Worm (Caenorhabditis elegans) whole organism, L4 larva: ENCODE results near the gene F36F12.3.
A peak's percentile ranks its signal among the peaks of the same experiment; 100 is the strongest.

Source experiments
- F26F4.8 ChIP-seq: fragments of 200-800 bp; sonication (Bioruptor generic); conservative IDR thresholded peaks from 2 replicates; pipeline ENCODE4 v1.3.6; 2022; ENCODE audit warnings: missing genetic modification characterization, missing compliant biosample characterization
- F49E8.2 ChIP-seq: sonication (generic microtip); optimal IDR thresholded peaks from 2 replicates; lab custom pipeline; 2016; ENCODE audit warnings: missing compliant biosample characterization, mild to moderate bottlenecking, missing genetic modification characterization, borderline replicate concordance
- Y75B8A.6 ChIP-seq: fragments of 200-800 bp; sonication (Bioruptor generic); IDR thresholded peaks from 2 replicates; pipeline ENCODE4 v1.3.6; 2022; ENCODE audit warnings: missing genetic modification reagents, missing genetic modification characterization, missing compliant biosample characterization
- aha-1 ChIP-seq: fragments of 150-350 bp; peaks from one replicate; lab custom pipeline; 2014; ENCODE audit warnings: missing biosample characterization, missing genetic modification characterization
- arid-1 ChIP-seq: fragments of 200-800 bp; sonication (Bioruptor generic); conservative IDR thresholded peaks from 2 replicates; pipeline ENCODE4 v1.3.6; 2022; ENCODE audit warnings: missing genetic modification reagents, missing genetic modification characterization, missing compliant biosample characterization
- attf-4 ChIP-seq: sonication (generic microtip); optimal IDR thresholded peaks from 3 replicates; lab custom pipeline; 2017; ENCODE audit warnings: missing biosample characterization, missing genetic modification characterization
- ceh-62 ChIP-seq: sonication (generic microtip); optimal IDR thresholded peaks from 2 replicates; lab custom pipeline; 2017; ENCODE audit warnings: missing biosample characterization, missing genetic modification characterization
- ceh-82 ChIP-seq: sonication (generic microtip); optimal IDR thresholded peaks from 2 replicates; lab custom pipeline; 2017; ENCODE audit warnings: missing biosample characterization, missing genetic modification characterization
- ces-1 ChIP-seq: fragments of 150-350 bp; sonication (generic microtip); optimal IDR thresholded peaks from 4 replicates; lab custom pipeline; 2014; ENCODE audit warnings: missing biosample characterization, missing genetic modification reagents, missing genetic modification characterization
- daf-16 ChIP-seq, 3 experiments: sonication (generic microtip); optimal IDR thresholded peaks; 2 replicates each; lab custom pipeline; 2016 to 2017; ENCODE audit warnings: missing genetic modification characterization in 3 of 3, missing genetic modification reagents in 3 of 3, mild to moderate bottlenecking in 2 of 3, missing compliant biosample characterization in 2 of 3, missing biosample characterization in 1 of 3, moderate library complexity in 1 of 3
- dmd-8 ChIP-seq: fragments of 200-800 bp; sonication (Bioruptor generic); IDR thresholded peaks from 2 replicates; pipeline ENCODE4 v1.3.6; 2022; ENCODE audit warnings: missing genetic modification characterization, missing compliant biosample characterization
- duxl-1 ChIP-seq: sonication (generic microtip); optimal IDR thresholded peaks from 2 replicates; lab custom pipeline; 2016; ENCODE audit warnings: mild to moderate bottlenecking, missing genetic modification characterization, moderate library complexity, missing compliant biosample characterization; ENCODE audit not compliant: poor library complexity
- dve-1 ChIP-seq: sonication (generic microtip); optimal IDR thresholded peaks from 2 replicates; lab custom pipeline; 2017; ENCODE audit warnings: antibody characterized with exemption, mild to moderate bottlenecking, missing genetic modification characterization, missing compliant biosample characterization; ENCODE audit not compliant: insufficient read depth
- fkh-10 ChIP-seq: fragments of 150-350 bp; optimal IDR thresholded peaks from 2 replicates; lab custom pipeline; 2014; ENCODE audit warnings: missing biosample characterization, missing genetic modification reagents, missing genetic modification characterization
- hlh-11 ChIP-seq: fragments of 200-800 bp; sonication (Bioruptor generic); optimal IDR thresholded peaks from 2 replicates; lab custom pipeline; 2018; ENCODE audit warnings: mild to moderate bottlenecking, missing genetic modification characterization, missing compliant biosample characterization
- lin-1 ChIP-seq: fragments of 200-800 bp; sonication (Bioruptor generic); IDR thresholded peaks from 2 replicates; pipeline ENCODE4 v1.3.6; 2022; ENCODE audit warnings: missing genetic modification reagents, missing genetic modification characterization, missing compliant biosample characterization
- lin-13 ChIP-seq: fragments of 150-350 bp; optimal IDR thresholded peaks from 2 replicates; lab custom pipeline; 2014; ENCODE audit warnings: missing biosample characterization, missing genetic modification reagents, missing genetic modification characterization
- lin-38 ChIP-seq: fragments of 200-800 bp; sonication (Bioruptor generic); IDR thresholded peaks from 2 replicates; pipeline ENCODE4 v1.3.6; 2022; ENCODE audit warnings: missing genetic modification reagents, missing genetic modification characterization, missing compliant biosample characterization
- lin-39 ChIP-seq: fragments of 150-350 bp; optimal IDR thresholded peaks from 2 replicates; lab custom pipeline; 2014; ENCODE audit warnings: missing biosample characterization, missing genetic modification reagents, missing genetic modification characterization
- mdt-29 ChIP-seq: fragments of 200-800 bp; sonication (Bioruptor generic); IDR thresholded peaks from 2 replicates; pipeline ENCODE4 v1.3.6; 2022; ENCODE audit warnings: missing genetic modification reagents, missing genetic modification characterization, missing compliant biosample characterization
- mxl-3 ChIP-seq: fragments of 200-800 bp; sonication (Bioruptor generic); optimal IDR thresholded peaks from 2 replicates; lab custom pipeline; 2018; ENCODE audit warnings: mild to moderate bottlenecking, missing genetic modification characterization, missing compliant biosample characterization
- nhr-10 ChIP-seq: fragments of 150-350 bp; optimal IDR thresholded peaks from 2 replicates; lab custom pipeline; 2014; ENCODE audit warnings: missing biosample characterization, missing genetic modification characterization
- pha-4 ChIP-seq, 2 experiments: fragments of 150-350 bp in 1 of 2; fragments of 200-800 bp in 1 of 2; sonication (Bioruptor generic) in 1 of 2; IDR thresholded peaks in 1 of 2; optimal IDR thresholded peaks in 1 of 2; 2 replicates each; pipeline versions ENCODE4 v1.3.6 to Lab custom; 2014 to 2022; ENCODE audit warnings: missing genetic modification characterization in 2 of 2, missing genetic modification reagents in 2 of 2, missing biosample characterization in 1 of 2, missing compliant biosample characterization in 1 of 2
- php-3 ChIP-seq: fragments of 200-800 bp; sonication (Bioruptor generic); IDR thresholded peaks from 2 replicates; pipeline ENCODE4 v1.3.6; 2022; ENCODE audit warnings: missing genetic modification reagents, missing genetic modification characterization, missing compliant biosample characterization
- rbr-2 ChIP-seq: sonication (generic microtip); optimal IDR thresholded peaks from 2 replicates; lab custom pipeline; 2016; ENCODE audit warnings: missing genotype, missing genetic modification characterization, missing compliant biosample characterization
- saeg-2 ChIP-seq: fragments of 200-800 bp; sonication (Bioruptor generic); IDR thresholded peaks from 2 replicates; pipeline ENCODE4 v1.3.6; 2022; ENCODE audit warnings: missing genetic modification reagents, missing genetic modification characterization, missing compliant biosample characterization
- sdz-12 ChIP-seq: fragments of 200-800 bp; sonication (Bioruptor generic); optimal IDR thresholded peaks from 2 replicates; lab custom pipeline; 2018; ENCODE audit warnings: mild to moderate bottlenecking, missing genetic modification characterization, missing compliant biosample characterization
- set-16 ChIP-seq: fragments of 200-800 bp; sonication (Bioruptor generic); IDR thresholded peaks from 2 replicates; pipeline ENCODE4 v1.3.6; 2022; ENCODE audit warnings: missing genetic modification reagents, missing genetic modification characterization, missing compliant biosample characterization
- spr-1 ChIP-seq: sonication (generic microtip); optimal IDR thresholded peaks from 2 replicates; lab custom pipeline; 2016; ENCODE audit warnings: mild to moderate bottlenecking, missing genetic modification characterization, missing compliant biosample characterization
- tag-97 ChIP-seq: fragments of 200-800 bp; sonication (Bioruptor generic); IDR thresholded peaks from 2 replicates; pipeline ENCODE4 v1.3.6; 2022; ENCODE audit warnings: missing genetic modification characterization, missing compliant biosample characterization
- tra-1 ChIP-seq: fragments of 200-800 bp; sonication (Bioruptor generic); IDR thresholded peaks from 2 replicates; pipeline ENCODE4 v1.3.6; 2022; ENCODE audit warnings: missing genetic modification reagents, missing genetic modification characterization, missing compliant biosample characterization
- unc-39 ChIP-seq: sonication (generic microtip); optimal IDR thresholded peaks from 2 replicates; lab custom pipeline; 2017; ENCODE audit warnings: missing biosample characterization, missing genetic modification characterization
- zag-1 ChIP-seq: fragments of 150-350 bp; optimal IDR thresholded peaks from 2 replicates; lab custom pipeline; 2014; ENCODE audit warnings: missing biosample characterization, missing genetic modification characterization
- zfp-3 ChIP-seq: fragments of 200-800 bp; sonication (Bioruptor generic); conservative IDR thresholded peaks from 2 replicates; pipeline ENCODE4 v1.3.6; 2022; ENCODE audit warnings: missing genetic modification reagents, missing genetic modification characterization, missing compliant biosample characterization
- zip-11 ChIP-seq: fragments of 200-800 bp; sonication (Bioruptor generic); IDR thresholded peaks from 2 replicates; pipeline ENCODE4 v1.3.6; 2022; ENCODE audit warnings: missing genetic modification characterization, missing compliant biosample characterization
- ztf-7 ChIP-seq: fragments of 150-350 bp; optimal IDR thresholded peaks from 2 replicates; lab custom pipeline; 2014; ENCODE audit warnings: missing biosample characterization, missing genetic modification characterization

Gene F36F12.3

DNA sequence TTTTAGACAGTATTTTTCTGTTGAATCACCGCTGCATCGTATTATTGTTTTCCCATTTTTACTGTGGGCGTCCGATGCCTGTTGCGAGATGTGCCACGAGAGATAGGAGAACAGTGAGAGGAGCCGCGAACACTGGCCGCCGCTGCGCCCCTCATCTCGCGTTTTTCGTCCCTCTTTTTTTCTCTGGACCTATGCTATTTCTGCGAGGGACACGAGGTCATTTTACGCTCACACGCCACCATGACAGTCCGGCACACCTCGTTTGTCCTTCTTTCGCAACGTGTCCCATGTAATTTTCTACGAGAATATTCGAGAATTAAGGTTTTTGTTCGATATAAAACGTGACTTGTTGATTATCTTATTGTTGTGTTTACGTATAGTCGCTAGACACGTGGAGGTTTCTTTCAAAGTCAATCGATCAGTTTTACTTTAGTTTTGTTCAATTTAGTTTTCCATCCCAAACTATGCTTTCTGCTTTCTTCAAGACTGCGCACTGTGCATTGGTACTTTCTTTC lies 17.6 kb upstream of the F36F12.3 start, which contains the start of gene lbp-9 (continued):
- no peak for TF ChIP-seq nhr-10 (tag; lab: Kevin White, UChicago)
- peak; percentile 12 for TF ChIP-seq lin-13 (GFP tag; lab: Kevin White, UChicago)
- TF ChIP-seq unc-39 (tag; lab: Kevin White, UChicago): no peak
- TF ChIP-seq lin-1 (GFP tag; lab: Robert Waterston, UW): no peak
- no peak for TF ChIP-seq Y75B8A.6
- 0 out of 2 replicates have a peak, but pooled peaks have one; percentile 30 for TF ChIP-seq php-3
- TF ChIP-seq F26F4.8 (GFP tag; lab: Robert Waterston, UW): no peak
- TF ChIP-seq tra-1 (GFP tag; lab: Robert Waterston, UW): no peak
- 0 out of 2 replicates have a peak, but pooled peaks have one; percentile 9 for TF ChIP-seq arid-1 (GFP tag; lab: Robert Waterston, UW)
- peak; percentile 92 for TF ChIP-seq mxl-3 (GFP tag; lab: Kevin White, UChicago)
- peak; percentile 8; the same call in 1 of the 2 replicates for TF ChIP-seq lin-38 (GFP tag; lab: Robert Waterston, UW)
- no peak for TF ChIP-seq sdz-12 (GFP tag; lab: Kevin White, UChicago)
- TF ChIP-seq duxl-1 (tag; lab: Kevin White, UChicago): peak; percentile 6
- TF ChIP-seq daf-16 (GFP tag; optimal IDR thresholded peaks at IDR 0.05; lab: Kevin White, UChicago): no peak
- TF ChIP-seq daf-16 (tag; optimal IDR thresholded peaks at IDR 0.05; lab: Kevin White, UChicago): peak; percentile 16
- TF ChIP-seq rbr-2 (tag; lab: Kevin White, UChicago): peak; percentile 28
- TF ChIP-seq mdt-29: peak; percentile 25; the same call in 1 of the 2 replicates
- TF ChIP-seq zag-1 (tag; lab: Kevin White, UChicago): no peak
- TF ChIP-seq zfp-3 (GFP tag; lab: Robert Waterston, UW): no peak
- no peak for TF ChIP-seq lin-39 (tag; lab: Kevin White, UChicago)
- peak; percentile 69 for TF ChIP-seq dve-1

ce11 chrV:2068728-2069443 lies 16.7 kb upstream of the F36F12.3 start:
- TF ChIP-seq ceh-82 (no peak), aha-1 (tag; lab: Kevin White, UChicago) (peak; percentile 67), lin-38 (GFP tag; lab: Robert Waterston, UW) (peak; percentile 12; the same call in 1 of the 2 replicates), fkh-10 (GFP tag; lab: Kevin White, UChicago) (no peak), tra-1 (GFP tag; lab: Robert Waterston, UW) (no peak), arid-1 (GFP tag; lab: Robert Waterston, UW) (no peak), F49E8.2 (peak; percentile 17), daf-16 (GFP tag; optimal IDR thresholded peaks at IDR 0.05; lab: Kevin White, UChicago) (no peak), daf-16 (tag; optimal IDR thresholded peaks at IDR 0.05; lab: Kevin White, UChicago) (no peak), F26F4.8 (GFP tag; lab: Robert Waterston, UW) (no peak), zip-11 (GFP tag; lab: Robert Waterston, UW) (no peak), saeg-2 (GFP tag; lab: Robert Waterston, UW) (no peak), hlh-11 (tag; lab: Kevin White, UChicago) (no peak), set-16 (GFP tag; lab: Robert Waterston, UW) (peak; percentile 16; the same call in 1 of the 2 replicates), lin-39 (tag; lab: Kevin White, UChicago) (no peak), pha-4 (GFP tag; IDR thresholded peaks at IDR 0.05; lab: Robert Waterston, UW) (peak; percentile 14; the same call in 1 of the 2 replicates), pha-4 (tag; optimal IDR thresholded peaks at IDR 0.05; lab: Kevin White, UChicago) (no peak), spr-1 (tag; lab: Kevin White, UChicago) (no peak), ceh-62 (tag; lab: Kevin White, UChicago) (no peak), ces-1 (GFP tag; lab: Kevin White, UChicago) (no peak), tag-97 (GFP tag; lab: Robert Waterston, UW) (no peak), attf-4 (tag; lab: Kevin White, UChicago) (no peak), dmd-8 (GFP tag; lab: Robert Waterston, UW) (0 out of 2 replicates have a peak, but pooled peaks have one; percentile 28), ztf-7 (tag; lab: Kevin White, UChicago) (no peak)
